Worm (Caenorhabditis elegans): Measurements from ENCODE around the gene fbxa-107.

- TF ChIP-seq tbx-37 (GFP tag; conservative IDR thresholded peaks at IDR 0.05): no peak
- no peak for TF ChIP-seq hmg-4 (GFP tag; optimal IDR thresholded peaks at IDR 0.05)
- TF ChIP-seq ama-1 (optimal IDR thresholded peaks at IDR 0.05): no peak
- TF ChIP-seq flt-1 (GFP tag; IDR thresholded peaks at IDR 0.05): no peak
- no peak for TF ChIP-seq pes-1 (GFP tag; IDR thresholded peaks at IDR 0.05)
- TF ChIP-seq hnd-1 (tag; optimal IDR thresholded peaks at IDR 0.05): no peak
- no peak for TF ChIP-seq scrt-1 (GFP tag; IDR thresholded peaks at IDR 0.05)
- TF ChIP-seq ceh-13 (GFP tag; optimal IDR thresholded peaks at IDR 0.05): no peak
- TF ChIP-seq tra-4 (tag; optimal IDR thresholded peaks at IDR 0.05): no peak
Measured at ce11 chrV:18131049-18131448, 7.3 kb downstream of the fbxa-107 start, which contains the start of gene Y37H2A.12.
